Worm (Caenorhabditis elegans): Measurements from ENCODE around the gene mcm-7.

mcm-7 gene

ce11 chrV:4366440-4366839 lies 19.5 kb downstream of the mcm-7 start, which contains the start of gene F32D1.11:
TSS of gene F32D1.11 (minus strand) at chrV:4366540.
- TF ChIP-seq zip-8 (tag; optimal IDR thresholded peaks at IDR 0.05) (no peak), lin-13 (tag; optimal IDR thresholded peaks at IDR 0.05) (no peak), drap-1 (GFP tag; optimal IDR thresholded peaks at IDR 0.05) (no peak), M03D4.4 (tag; optimal IDR thresholded peaks at IDR 0.05) (no peak), mep-1 (tag; optimal IDR thresholded peaks at IDR 0.05) (no peak), blmp-1 (tag; optimal IDR thresholded peaks at IDR 0.05) (no peak), nhr-12 (tag; optimal IDR thresholded peaks at IDR 0.05) (no peak), sem-2 (GFP tag; optimal IDR thresholded peaks at IDR 0.05) (no peak)

ce11 chrV:4370515-4370914 lies 23.5 kb downstream of the mcm-7 start:
- no peak for TF ChIP-seq mep-1 (tag; optimal IDR thresholded peaks at IDR 0.05)
- no peak for TF ChIP-seq mab-5 (tag; optimal IDR thresholded peaks at IDR 0.05)
- no peak for TF ChIP-seq ztf-11 (tag; optimal IDR thresholded peaks at IDR 0.05)
- no peak for TF ChIP-seq nhr-28 (tag; optimal IDR thresholded peaks at IDR 0.05)
- no peak for TF ChIP-seq mls-2 (tag; optimal IDR thresholded peaks at IDR 0.05)
- TF ChIP-seq lin-32 (GFP tag; optimal IDR thresholded peaks at IDR 0.05): no peak

- no peak for TF ChIP-seq hlh-1 (tag; optimal IDR thresholded peaks at IDR 0.05)
- TF ChIP-seq ces-1 (GFP tag; optimal IDR thresholded peaks at IDR 0.05): peak; percentile 46
- no peak for TF ChIP-seq ztf-11 (tag; optimal IDR thresholded peaks at IDR 0.05)
- TF ChIP-seq lsy-2 (tag; optimal IDR thresholded peaks at IDR 0.05): peak; percentile 15
- TF ChIP-seq bed-3 (GFP tag; optimal IDR thresholded peaks at IDR 0.05): no peak
- TF ChIP-seq mls-2 (tag; optimal IDR thresholded peaks at IDR 0.05): no peak
- peak; percentile 0 for TF ChIP-seq zip-8 (tag; optimal IDR thresholded peaks at IDR 0.05)
- TF ChIP-seq pha-4 (tag; optimal IDR thresholded peaks at IDR 0.05): peak; percentile 42
- TF ChIP-seq mep-1 (tag; optimal IDR thresholded peaks at IDR 0.05): peak; percentile 54
- no peak for TF ChIP-seq M03D4.4 (tag; optimal IDR thresholded peaks at IDR 0.05)
Measured at ce11 chrV:4371309-4371933, 24.5 kb downstream of the mcm-7 start, which contains the start of the genes gmpr-1 and fipp-1. TSS of gene gmpr-1 (minus strand) at chrV:4371383. TSS of gene fipp-1 (plus strand) at chrV:4371807.

- TF ChIP-seq M03D4.4 (tag; optimal IDR thresholded peaks at IDR 0.05) (no peak), ceh-43 (GFP tag; optimal IDR thresholded peaks at IDR 0.05) (no peak), sem-2 (GFP tag; optimal IDR thresholded peaks at IDR 0.05) (no peak), unc-62 (GFP tag; optimal IDR thresholded peaks at IDR 0.05) (no peak), lsy-2 (tag; optimal IDR thresholded peaks at IDR 0.05) (no peak), tbx-8 (GFP tag; optimal IDR thresholded peaks at IDR 0.05) (no peak), unc-39 (tag; optimal IDR thresholded peaks at IDR 0.05) (no peak), nhr-2 (tag; optimal IDR thresholded peaks at IDR 0.05) (no peak), flh-1 (GFP tag; optimal IDR thresholded peaks at IDR 0.05) (no peak), elt-3 (tag; optimal IDR thresholded peaks at IDR 0.05) (no peak), bed-3 (GFP tag; optimal IDR thresholded peaks at IDR 0.05) (no peak), blmp-1 (tag; optimal IDR thresholded peaks at IDR 0.05) (no peak), drap-1 (GFP tag; optimal IDR thresholded peaks at IDR 0.05) (no peak), mls-2 (tag; optimal IDR thresholded peaks at IDR 0.05) (no peak), zip-8 (tag; optimal IDR thresholded peaks at IDR 0.05) (no peak), nhr-12 (tag; optimal IDR thresholded peaks at IDR 0.05) (no peak), snpc-4 (tag; optimal IDR thresholded peaks at IDR 0.05) (no peak), sptf-1 (tag; optimal IDR thresholded peaks at IDR 0.05) (no peak), ham-2 (GFP tag; optimal IDR thresholded peaks at IDR 0.05) (no peak)
Measured at ce11 chrV:4372986-4373385, 26.0 kb downstream of the mcm-7 start.

ce11 chrV:4373656-4374055 lies 26.7 kb downstream of the mcm-7 start:
- TF ChIP-seq sem-2 (GFP tag; optimal IDR thresholded peaks at IDR 0.05): no peak
- TF ChIP-seq nhr-237 (tag; optimal IDR thresholded peaks at IDR 0.05): no peak
- no peak for TF ChIP-seq elt-1 (tag; optimal IDR thresholded peaks at IDR 0.05; ENCODE audit: borderline replicate concordance, insufficient read depth)
- TF ChIP-seq ham-2 (GFP tag; optimal IDR thresholded peaks at IDR 0.05): no peak
- TF ChIP-seq tbx-8 (GFP tag; optimal IDR thresholded peaks at IDR 0.05): no peak
- TF ChIP-seq mab-5 (tag; optimal IDR thresholded peaks at IDR 0.05): no peak
- no peak for TF ChIP-seq cnd-1 (tag; optimal IDR thresholded peaks at IDR 0.05)
- no peak for TF ChIP-seq snpc-4 (tag; optimal IDR thresholded peaks at IDR 0.05)
- TF ChIP-seq nhr-28 (tag; optimal IDR thresholded peaks at IDR 0.05): no peak
- TF ChIP-seq mep-1 (tag; optimal IDR thresholded peaks at IDR 0.05): no peak
- TF ChIP-seq lin-13 (tag; optimal IDR thresholded peaks at IDR 0.05): no peak
- no peak for TF ChIP-seq hlh-1 (tag; optimal IDR thresholded peaks at IDR 0.05)
- TF ChIP-seq pha-4 (tag; optimal IDR thresholded peaks at IDR 0.05): no peak
